Worm (Caenorhabditis elegans): ENCODE measurements around the gene ttc-36.

The ttc-36 gene

ce11 chrII:10029890-10030289 lies at the start of gene ttc-36:
Gene ttc-36 (plus strand): TSS chrII:10030190.
- TF ChIP-seq T22C8.4 (GFP tag; IDR thresholded peaks at IDR 0.05) (no peak), ztf-23 (GFP tag; IDR thresholded peaks at IDR 0.05) (no peak), med-1 (GFP tag; optimal IDR thresholded peaks at IDR 0.05; ENCODE audit: insufficient read depth) (no peak), cog-1 (tag; optimal IDR thresholded peaks at IDR 0.05) (no peak), flt-1 (GFP tag; IDR thresholded peaks at IDR 0.05) (no peak), ztf-29 (GFP tag; IDR thresholded peaks at IDR 0.05) (no peak)

ce11 chrII:9981760-9982159 lies 48.2 kb upstream of the ttc-36 start, which contains the start of gene sdz-38:
Gene sdz-38 (minus strand): TSS chrII:9981860.
- TF ChIP-seq T22C8.4 (GFP tag; IDR thresholded peaks at IDR 0.05) (no peak), ztf-29 (GFP tag; IDR thresholded peaks at IDR 0.05) (no peak), med-1 (GFP tag; optimal IDR thresholded peaks at IDR 0.05; ENCODE audit: insufficient read depth) (no peak), klf-2 (GFP tag; conservative IDR thresholded peaks at IDR 0.05) (no peak), ztf-23 (GFP tag; IDR thresholded peaks at IDR 0.05) (no peak)

ce11 chrII:9982437-9982836 lies 47.6 kb upstream of the ttc-36 start:
- TF ChIP-seq klf-2 (GFP tag; conservative IDR thresholded peaks at IDR 0.05): no peak
- TF ChIP-seq ztf-29 (GFP tag; IDR thresholded peaks at IDR 0.05): no peak
- no peak for TF ChIP-seq T22C8.4 (GFP tag; IDR thresholded peaks at IDR 0.05)
- no peak for TF ChIP-seq tab-1 (GFP tag; IDR thresholded peaks at IDR 0.05)
- no peak for TF ChIP-seq ref-1 (GFP tag; conservative IDR thresholded peaks at IDR 0.05)
- TF ChIP-seq flt-1 (GFP tag; IDR thresholded peaks at IDR 0.05): no peak
- no peak for TF ChIP-seq cog-1 (tag; optimal IDR thresholded peaks at IDR 0.05)
- TF ChIP-seq ztf-23 (GFP tag; IDR thresholded peaks at IDR 0.05): no peak

ce11 chrII:9984866-9985336 lies 45.1 kb upstream of the ttc-36 start:
- TF ChIP-seq tab-1 (GFP tag; IDR thresholded peaks at IDR 0.05) (no peak), flt-1 (GFP tag; IDR thresholded peaks at IDR 0.05) (no peak), med-1 (GFP tag; optimal IDR thresholded peaks at IDR 0.05; ENCODE audit: insufficient read depth) (no peak), klf-2 (GFP tag; conservative IDR thresholded peaks at IDR 0.05) (no peak), ztf-29 (GFP tag; IDR thresholded peaks at IDR 0.05) (no peak), cog-1 (tag; optimal IDR thresholded peaks at IDR 0.05) (no peak), T22C8.4 (GFP tag; IDR thresholded peaks at IDR 0.05) (no peak), ztf-23 (GFP tag; IDR thresholded peaks at IDR 0.05) (no peak), ref-1 (GFP tag; conservative IDR thresholded peaks at IDR 0.05) (no peak)

- TF ChIP-seq klf-2 (GFP tag; conservative IDR thresholded peaks at IDR 0.05): no peak
- no peak for TF ChIP-seq ztf-23 (GFP tag; IDR thresholded peaks at IDR 0.05)
- no peak for TF ChIP-seq med-1 (GFP tag; optimal IDR thresholded peaks at IDR 0.05; ENCODE audit: insufficient read depth)
- TF ChIP-seq ztf-29 (GFP tag; IDR thresholded peaks at IDR 0.05): no peak
- no peak for TF ChIP-seq T22C8.4 (GFP tag; IDR thresholded peaks at IDR 0.05)
- TF ChIP-seq tab-1 (GFP tag; IDR thresholded peaks at IDR 0.05): no peak
- no peak for TF ChIP-seq cog-1 (tag; optimal IDR thresholded peaks at IDR 0.05)
- no peak for TF ChIP-seq flt-1 (GFP tag; IDR thresholded peaks at IDR 0.05)
- no peak for TF ChIP-seq ref-1 (GFP tag; conservative IDR thresholded peaks at IDR 0.05)
These were observed 43.1 kb upstream of the ttc-36 start for ce11 chrII:9986635-9987575.

- TF ChIP-seq cog-1 (tag; optimal IDR thresholded peaks at IDR 0.05): no peak
- no peak for TF ChIP-seq klf-2 (GFP tag; conservative IDR thresholded peaks at IDR 0.05)
- TF ChIP-seq tab-1 (GFP tag; IDR thresholded peaks at IDR 0.05): no peak
- TF ChIP-seq med-1 (GFP tag; optimal IDR thresholded peaks at IDR 0.05; ENCODE audit: insufficient read depth): no peak
- TF ChIP-seq ref-1 (GFP tag; conservative IDR thresholded peaks at IDR 0.05): no peak
- TF ChIP-seq flt-1 (GFP tag; IDR thresholded peaks at IDR 0.05): no peak
- no peak for TF ChIP-seq ztf-23 (GFP tag; IDR thresholded peaks at IDR 0.05)
- TF ChIP-seq T22C8.4 (GFP tag; IDR thresholded peaks at IDR 0.05): no peak
- TF ChIP-seq ztf-29 (GFP tag; IDR thresholded peaks at IDR 0.05): no peak
These were observed 41.4 kb upstream of the ttc-36 start for ce11 chrII:9988620-9989019.

ce11 chrII:9989533-9989932 lies 40.5 kb upstream of the ttc-36 start:
- TF ChIP-seq T22C8.4 (GFP tag; IDR thresholded peaks at IDR 0.05): no peak

ce11 chrII:9990812-9991211 lies 39.2 kb upstream of the ttc-36 start, which contains the start of gene lec-3:
Gene lec-3 (plus strand): TSS chrII:9991112.
- TF ChIP-seq klf-2 (GFP tag; conservative IDR thresholded peaks at IDR 0.05) (no peak), med-1 (GFP tag; optimal IDR thresholded peaks at IDR 0.05; ENCODE audit: insufficient read depth) (no peak), ref-1 (GFP tag; conservative IDR thresholded peaks at IDR 0.05) (no peak), ztf-29 (GFP tag; IDR thresholded peaks at IDR 0.05) (no peak), T22C8.4 (GFP tag; IDR thresholded peaks at IDR 0.05) (no peak), tab-1 (GFP tag; IDR thresholded peaks at IDR 0.05) (no peak), flt-1 (GFP tag; IDR thresholded peaks at IDR 0.05) (no peak), ztf-23 (GFP tag; IDR thresholded peaks at IDR 0.05) (no peak), cog-1 (tag; optimal IDR thresholded peaks at IDR 0.05) (no peak)

- TF ChIP-seq T22C8.4 (GFP tag; IDR thresholded peaks at IDR 0.05) (no peak), klf-2 (GFP tag; conservative IDR thresholded peaks at IDR 0.05) (no peak), med-1 (GFP tag; optimal IDR thresholded peaks at IDR 0.05; ENCODE audit: insufficient read depth) (no peak), cog-1 (tag; optimal IDR thresholded peaks at IDR 0.05) (no peak), ztf-29 (GFP tag; IDR thresholded peaks at IDR 0.05) (no peak), ref-1 (GFP tag; conservative IDR thresholded peaks at IDR 0.05) (no peak), tab-1 (GFP tag; IDR thresholded peaks at IDR 0.05) (no peak), ztf-23 (GFP tag; IDR thresholded peaks at IDR 0.05) (no peak), flt-1 (GFP tag; IDR thresholded peaks at IDR 0.05) (no peak)
These were observed 37.5 kb upstream of the ttc-36 start for ce11 chrII:9992474-9992873.

- TF ChIP-seq T22C8.4 (GFP tag; IDR thresholded peaks at IDR 0.05): no peak
- no peak for TF ChIP-seq ztf-29 (GFP tag; IDR thresholded peaks at IDR 0.05)
- TF ChIP-seq med-1 (GFP tag; optimal IDR thresholded peaks at IDR 0.05; ENCODE audit: insufficient read depth): no peak
- no peak for TF ChIP-seq ref-1 (GFP tag; conservative IDR thresholded peaks at IDR 0.05)
- no peak for TF ChIP-seq ztf-23 (GFP tag; IDR thresholded peaks at IDR 0.05)
- TF ChIP-seq tab-1 (GFP tag; IDR thresholded peaks at IDR 0.05): no peak
- TF ChIP-seq cog-1 (tag; optimal IDR thresholded peaks at IDR 0.05): no peak
- TF ChIP-seq flt-1 (GFP tag; IDR thresholded peaks at IDR 0.05): no peak
- no peak for TF ChIP-seq klf-2 (GFP tag; conservative IDR thresholded peaks at IDR 0.05)
These were observed 35.3 kb upstream of the ttc-36 start for ce11 chrII:9994679-9995078.

All from whole organism, midembryonic.